Worm (Caenorhabditis elegans) whole organism, late embryonic: ENCODE results near the gene sdz-21.

ENCODE experiments used
- C08G9.2 ChIP-seq: sonication (generic microtip); optimal IDR thresholded peaks from 2 replicates; lab custom pipeline; 2016; ENCODE audit warnings: mild to moderate bottlenecking, missing genetic modification characterization, moderate library complexity, missing compliant biosample characterization
- T23F11.4 ChIP-seq: fragments of 200-800 bp; sonication (Bioruptor generic); optimal IDR thresholded peaks from 2 replicates; lab custom pipeline; 2018; ENCODE audit warnings: mild to moderate bottlenecking, missing genetic modification characterization, missing compliant biosample characterization
- Y22D7AL.16 ChIP-seq: sonication (generic microtip); optimal IDR thresholded peaks from 2 replicates; lab custom pipeline; 2016; ENCODE audit warnings: missing genetic modification characterization, missing compliant biosample characterization
- ceh-18 ChIP-seq: sonication (generic microtip); optimal IDR thresholded peaks from 2 replicates; lab custom pipeline; 2016; ENCODE audit warnings: missing genetic modification characterization, missing compliant biosample characterization
- ceh-22 ChIP-seq: sonication (generic microtip); optimal IDR thresholded peaks from 2 replicates; lab custom pipeline; 2017; ENCODE audit warnings: missing biosample characterization, missing genetic modification characterization
- ceh-24 ChIP-seq: sonication (generic microtip); optimal IDR thresholded peaks from 2 replicates; lab custom pipeline; 2016; ENCODE audit warnings: mild to moderate bottlenecking, missing genetic modification characterization, missing compliant biosample characterization
- ceh-30 ChIP-seq: fragments of 150-350 bp; optimal IDR thresholded peaks from 2 replicates; lab custom pipeline; 2014; ENCODE audit warnings: missing biosample characterization, missing genetic modification characterization
- ceh-34 ChIP-seq: sonication (generic microtip); optimal IDR thresholded peaks from 2 replicates; lab custom pipeline; 2016; ENCODE audit warnings: mild to moderate bottlenecking, missing genetic modification characterization, missing compliant biosample characterization
- ceh-48 ChIP-seq: sonication (generic microtip); optimal IDR thresholded peaks from 2 replicates; lab custom pipeline; 2016; ENCODE audit warnings: missing genetic modification characterization, inconsistent platforms, missing compliant biosample characterization
- ceh-6 ChIP-seq: fragments of 200-800 bp; sonication (Bioruptor generic); optimal IDR thresholded peaks from 2 replicates; lab custom pipeline; 2018; ENCODE audit warnings: mild to moderate bottlenecking, missing genetic modification characterization, missing compliant biosample characterization
- che-1 ChIP-seq: sonication (generic microtip); optimal IDR thresholded peaks from 2 replicates; lab custom pipeline; 2016; ENCODE audit warnings: mild to moderate bottlenecking, missing genetic modification characterization, missing compliant biosample characterization
- dve-1 ChIP-seq: sonication (generic microtip); optimal IDR thresholded peaks from 2 replicates; lab custom pipeline; 2017; ENCODE audit warnings: antibody characterized with exemption, mild to moderate bottlenecking, missing genetic modification characterization, missing compliant biosample characterization
- elt-2 ChIP-seq: sonication (generic microtip); optimal IDR thresholded peaks from 2 replicates; lab custom pipeline; 2016; ENCODE audit warnings: missing genetic modification reagents, missing genetic modification characterization, missing compliant biosample characterization
- elt-4 ChIP-seq: sonication (generic microtip); optimal IDR thresholded peaks from 2 replicates; lab custom pipeline; 2016; ENCODE audit warnings: missing genetic modification characterization, missing compliant biosample characterization
- hlh-30 ChIP-seq: sonication (generic microtip); optimal IDR thresholded peaks from 2 replicates; lab custom pipeline; 2017; ENCODE audit warnings: antibody characterized with exemption, missing genetic modification characterization, missing compliant biosample characterization; ENCODE audit not compliant: insufficient read depth
- hlh-6 ChIP-seq: sonication (generic microtip); optimal IDR thresholded peaks from 2 replicates; lab custom pipeline; 2016; ENCODE audit warnings: missing genotype, missing genetic modification characterization, missing compliant biosample characterization
- nfya-1 ChIP-seq: sonication (generic microtip); optimal IDR thresholded peaks from 2 replicates; lab custom pipeline; 2017; ENCODE audit warnings: missing genetic modification characterization, mild to moderate bottlenecking, missing compliant biosample characterization, antibody characterized with exemption, moderate library complexity
- nhr-11 ChIP-seq: fragments of 150-350 bp; optimal IDR thresholded peaks from 2 replicates; lab custom pipeline; 2014; ENCODE audit warnings: missing biosample characterization, missing genetic modification characterization
- nhr-232 ChIP-seq: sonication (generic microtip); optimal IDR thresholded peaks from 2 replicates; lab custom pipeline; 2016; ENCODE audit warnings: missing genetic modification characterization, missing compliant biosample characterization
- pha-2 ChIP-seq: sonication (generic microtip); optimal IDR thresholded peaks from 2 replicates; lab custom pipeline; 2017; ENCODE audit warnings: mild to moderate bottlenecking, missing genetic modification characterization, missing compliant biosample characterization
- pha-4 ChIP-seq: fragments of 150-350 bp; optimal IDR thresholded peaks from 2 replicates; lab custom pipeline; 2018; ENCODE audit warnings: missing biosample characterization, missing genetic modification reagents, missing genetic modification characterization
- tbx-7 ChIP-seq: sonication (generic microtip); optimal IDR thresholded peaks from 2 replicates; lab custom pipeline; 2016; ENCODE audit warnings: missing genotype, missing genetic modification characterization, missing compliant biosample characterization
- ttx-3 ChIP-seq: sonication (generic microtip); optimal IDR thresholded peaks from 2 replicates; lab custom pipeline; 2016; ENCODE audit warnings: missing genetic modification reagents, missing genetic modification characterization, missing compliant biosample characterization
- unc-42 ChIP-seq: sonication (generic microtip); optimal IDR thresholded peaks from 2 replicates; lab custom pipeline; 2016; ENCODE audit warnings: missing genotype, missing genetic modification characterization, missing compliant biosample characterization
- unc-55 ChIP-seq: sonication (generic microtip); optimal IDR thresholded peaks from 2 replicates; lab custom pipeline; 2017; ENCODE audit warnings: missing biosample characterization, missing genetic modification reagents, missing genetic modification characterization
- zip-5 ChIP-seq: sonication (generic microtip); optimal IDR thresholded peaks from 2 replicates; lab custom pipeline; 2016; ENCODE audit warnings: missing genetic modification characterization, missing compliant biosample characterization

The sdz-21 gene

ce11 chrIII:5639893-5640292 lies 16.9 kb downstream of the sdz-21 start:
- TF ChIP-seq unc-42: peak; percentile 3
- no peak for TF ChIP-seq elt-4 (tag; lab: Kevin White, UChicago)
- peak; percentile 47 for TF ChIP-seq nfya-1 (tag; lab: Kevin White, UChicago)

DNA sequence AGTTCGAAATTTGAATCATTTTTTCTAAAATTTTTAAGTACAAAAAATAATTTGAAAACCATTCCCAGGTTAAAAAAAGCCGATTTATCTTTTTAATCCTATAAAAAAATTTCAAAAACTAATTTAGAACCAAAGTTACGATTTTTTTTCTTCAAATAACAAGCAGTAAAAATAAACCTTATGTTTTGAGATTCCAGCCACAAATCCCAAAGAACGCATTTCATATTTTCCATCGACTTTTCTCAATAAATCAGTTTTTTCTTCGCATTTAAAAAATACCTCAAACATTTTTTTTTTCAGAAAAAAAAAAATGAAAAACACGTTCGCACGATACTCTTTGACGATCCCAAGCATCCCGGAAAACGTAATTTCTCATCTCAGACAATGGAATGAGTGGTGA lies 21.7 kb downstream of the sdz-21 start, which contains the start of gene ckk-1:
Gene ckk-1 (plus strand): TSS at position 301 of the 400 bp plus-strand sequence.
- no peak for TF ChIP-seq ceh-30 (tag; lab: Kevin White, UChicago)
- TF ChIP-seq, all 69 proteins: peak for 0

DNA sequence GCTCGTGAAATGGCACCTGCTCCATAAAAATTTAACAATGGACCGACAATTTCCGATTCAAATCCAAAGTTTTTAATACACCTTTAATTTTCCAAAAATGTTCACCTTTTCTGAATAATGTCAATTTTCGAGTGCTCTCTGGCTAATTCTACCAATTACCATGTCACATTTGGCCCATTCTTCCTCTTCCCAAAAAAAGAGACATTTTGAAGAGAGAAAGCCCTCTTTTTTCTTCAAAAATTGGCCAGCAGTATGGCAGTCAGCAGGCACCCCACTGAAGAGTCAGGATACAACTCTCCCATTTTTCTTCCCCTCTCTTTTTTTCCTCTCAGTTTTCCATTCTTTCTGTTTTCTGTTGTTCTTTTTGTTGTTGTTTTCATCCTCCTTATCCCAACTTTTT lies 22.3 kb downstream of the sdz-21 start:
- TF ChIP-seq unc-42 (peak; percentile 8), T23F11.4 (no peak)

DNA sequence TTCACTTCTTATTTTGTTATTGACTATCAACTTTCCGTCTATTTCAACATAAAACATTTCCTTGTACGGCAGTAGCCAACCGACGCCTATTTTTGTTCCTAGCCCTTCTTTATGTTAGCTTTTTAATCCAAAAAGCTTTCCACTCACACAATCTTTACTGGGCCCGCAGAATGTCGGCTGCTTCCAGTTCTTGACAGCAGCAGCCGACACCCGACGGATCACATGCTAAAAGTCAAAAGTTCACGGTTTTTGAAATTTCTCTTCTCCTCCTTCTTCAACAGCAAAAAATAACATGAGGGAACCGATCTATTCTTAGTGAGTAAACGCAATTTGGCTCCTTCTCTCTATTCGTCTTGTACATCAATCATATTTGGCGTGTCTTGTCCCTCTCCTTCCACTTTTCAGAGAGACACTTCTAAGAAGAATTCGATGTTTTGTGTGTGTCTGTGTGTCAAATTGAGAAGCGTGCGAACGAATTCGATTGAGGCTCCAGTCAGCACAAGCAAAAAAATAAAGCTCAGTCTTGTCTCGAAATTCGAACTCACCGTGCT lies 24.3 kb downstream of the sdz-21 start:
- TF ChIP-seq unc-42: peak; percentile 85
- no peak for TF ChIP-seq ttx-3 (tag; lab: Kevin White, UChicago)

DNA sequence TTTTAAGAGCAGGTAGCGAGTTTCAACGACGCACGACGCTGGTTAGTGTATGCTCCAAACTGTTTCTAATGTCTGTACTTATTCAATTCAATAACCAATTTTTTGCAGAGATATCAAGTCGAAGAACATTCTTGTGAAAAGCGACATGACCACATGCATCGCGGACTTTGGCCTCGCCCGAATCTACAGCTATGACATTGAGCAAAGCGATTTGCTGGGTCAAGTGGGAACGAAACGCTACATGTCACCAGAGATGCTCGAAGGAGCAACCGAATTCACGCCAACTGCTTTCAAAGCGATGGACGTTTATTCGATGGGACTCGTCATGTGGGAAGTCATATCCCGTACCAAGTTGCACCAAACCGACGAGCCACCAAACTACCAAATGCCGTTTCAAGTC lies 26.5 kb downstream of the sdz-21 start:
- TF ChIP-seq pha-2 (tag; lab: Kevin White, UChicago) (no peak), ceh-30 (tag; lab: Kevin White, UChicago) (no peak), unc-55 (GFP tag; lab: Kevin White, UChicago) (no peak), tbx-7 (tag; lab: Kevin White, UChicago) (no peak)
- TF ChIP-seq, all 69 proteins: peak for 0

- TF ChIP-seq nhr-11 (no peak), nfya-1 (tag; lab: Kevin White, UChicago) (no peak)
- TF ChIP-seq, all 69 proteins: peak for 0
These were observed 27.6 kb downstream of the sdz-21 start for ce11 chrIII:5629225-5629624.

ce11 chrIII:5624835-5625234 lies 32.0 kb downstream of the sdz-21 start, which contains the start of gene daf-4:
TSS of gene daf-4 (plus strand) at chrIII:5625135.
- no peak for TF ChIP-seq ceh-6 (GFP tag; lab: Kevin White, UChicago)

DNA sequence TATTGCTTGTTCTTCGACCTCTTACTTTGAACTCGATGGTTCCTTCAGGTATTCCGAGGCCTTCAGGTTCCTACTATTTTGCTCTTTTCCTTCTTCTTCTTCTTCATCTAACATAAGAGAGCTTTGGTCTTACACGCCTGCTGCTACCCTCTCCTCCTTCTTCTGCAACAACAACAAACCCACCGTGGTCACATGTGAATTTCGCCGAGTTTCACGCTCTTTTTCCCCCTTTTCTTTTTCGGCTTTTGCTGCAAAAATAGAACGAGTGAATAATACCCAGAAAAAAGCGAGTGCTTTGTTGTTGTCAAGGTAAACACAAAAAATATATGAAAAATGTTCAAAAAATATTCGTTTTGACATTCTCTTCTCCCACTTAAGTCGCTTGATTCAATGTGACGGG lies 33.4 kb downstream of the sdz-21 start:
- TF ChIP-seq hlh-30 (tag; lab: Kevin White, UChicago) (peak; percentile 30), Y22D7AL.16 (tag; lab: Kevin White, UChicago) (no peak)

ce11 chrIII:5622232-5623009 lies 34.4 kb downstream of the sdz-21 start:
- TF ChIP-seq ceh-34 (tag; lab: Kevin White, UChicago): no peak
- TF ChIP-seq ceh-48: no peak
- no peak for TF ChIP-seq che-1 (tag; lab: Kevin White, UChicago)
- no peak for TF ChIP-seq pha-4
- TF ChIP-seq ceh-24 (tag; lab: Kevin White, UChicago): no peak
- TF ChIP-seq ceh-22 (tag; lab: Kevin White, UChicago): no peak
- no peak for TF ChIP-seq dve-1 (tag; lab: Kevin White, UChicago)
- no peak for TF ChIP-seq Y22D7AL.16 (tag; lab: Kevin White, UChicago)
- TF ChIP-seq ceh-18 (tag; lab: Kevin White, UChicago): no peak
- no peak for TF ChIP-seq C08G9.2 (tag; lab: Kevin White, UChicago)
- TF ChIP-seq ceh-30 (tag; lab: Kevin White, UChicago): no peak
- TF ChIP-seq elt-2 (tag; lab: Kevin White, UChicago): no peak
- TF ChIP-seq pha-2 (tag; lab: Kevin White, UChicago): no peak
- no peak for TF ChIP-seq hlh-6 (tag; lab: Kevin White, UChicago)
- TF ChIP-seq zip-5: no peak
- no peak for TF ChIP-seq nhr-232 (tag; lab: Kevin White, UChicago)
- TF ChIP-seq ceh-6 (GFP tag; lab: Kevin White, UChicago): no peak
- TF ChIP-seq nhr-11: no peak
- TF ChIP-seq tbx-7 (tag; lab: Kevin White, UChicago): no peak
- TF ChIP-seq, all 69 proteins: peak for 0
